Worm (Caenorhabditis elegans) whole organism, mixed stage, embryonic: ENCODE measurements around the gene Y77E11A.8.

Experiments
- M03D4.4 ChIP-seq: sonication (generic microtip); optimal IDR thresholded peaks from 2 replicates; lab custom pipeline; 2017; ENCODE audit warnings: mild to moderate bottlenecking, missing genetic modification characterization, missing compliant biosample characterization
- bed-3 ChIP-seq: fragments of 200-800 bp; sonication (Bioruptor generic); optimal IDR thresholded peaks from 3 replicates; lab custom pipeline; 2018; ENCODE audit warnings: mild to moderate bottlenecking, missing genetic modification characterization, moderate library complexity, missing compliant biosample characterization
- blmp-1 ChIP-seq: fragments of 150-350 bp; optimal IDR thresholded peaks from 2 replicates; lab custom pipeline; 2014; ENCODE audit warnings: missing biosample characterization, missing genetic modification characterization
- ceh-39 ChIP-seq: fragments of 150-350 bp; optimal IDR thresholded peaks from 2 replicates; lab custom pipeline; 2014; ENCODE audit warnings: missing biosample characterization, missing genetic modification characterization
- ceh-43 ChIP-seq: fragments of 200-800 bp; sonication (Bioruptor generic); optimal IDR thresholded peaks from 2 replicates; lab custom pipeline; 2018; ENCODE audit warnings: mild to moderate bottlenecking, missing genetic modification characterization, moderate library complexity, missing compliant biosample characterization
- ceh-83 ChIP-seq: fragments of 200-800 bp; sonication (Bioruptor generic); optimal IDR thresholded peaks from 2 replicates; lab custom pipeline; 2018; ENCODE audit warnings: mild to moderate bottlenecking, missing genetic modification characterization, missing compliant biosample characterization
- ces-1 ChIP-seq: fragments of 150-350 bp; optimal IDR thresholded peaks from 2 replicates; lab custom pipeline; 2014; ENCODE audit warnings: missing biosample characterization, missing genetic modification reagents, missing genetic modification characterization
- cnd-1 ChIP-seq: fragments of 200-800 bp; sonication (Bioruptor generic); optimal IDR thresholded peaks from 2 replicates; lab custom pipeline; 2018; ENCODE audit warnings: mild to moderate bottlenecking, missing genetic modification characterization, missing compliant biosample characterization
- drap-1 ChIP-seq: fragments of 200-800 bp; sonication (Bioruptor generic); optimal IDR thresholded peaks from 3 replicates; lab custom pipeline; 2018; ENCODE audit warnings: mild to moderate bottlenecking, missing genetic modification characterization, missing compliant biosample characterization
- elt-1 ChIP-seq: sonication (generic microtip); optimal IDR thresholded peaks from 2 replicates; lab custom pipeline; 2017; ENCODE audit warnings: missing genetic modification characterization, mild to moderate bottlenecking, missing compliant biosample characterization, antibody characterized with exemption, moderate library complexity, borderline replicate concordance; ENCODE audit not compliant: insufficient read depth
- elt-3 ChIP-seq: fragments of 150-350 bp; optimal IDR thresholded peaks from 2 replicates; lab custom pipeline; 2014; ENCODE audit warnings: missing biosample characterization, missing genetic modification characterization
- flh-1 ChIP-seq: fragments of 200-800 bp; sonication (Bioruptor generic); optimal IDR thresholded peaks from 2 replicates; lab custom pipeline; 2018; ENCODE audit warnings: mild to moderate bottlenecking, missing genetic modification characterization, moderate library complexity, missing compliant biosample characterization
- ham-2 ChIP-seq: fragments of 200-800 bp; sonication (Bioruptor generic); optimal IDR thresholded peaks from 2 replicates; lab custom pipeline; 2018; ENCODE audit warnings: mild to moderate bottlenecking, missing genetic modification characterization, missing compliant biosample characterization
- hlh-1 ChIP-seq: fragments of 150-350 bp; optimal IDR thresholded peaks from 2 replicates; lab custom pipeline; 2014; ENCODE audit warnings: missing biosample characterization, missing genetic modification reagents, missing genetic modification characterization
- lin-13 ChIP-seq: fragments of 150-350 bp; optimal IDR thresholded peaks from 2 replicates; lab custom pipeline; 2014; ENCODE audit warnings: missing biosample characterization, missing genetic modification characterization
- lin-32 ChIP-seq: fragments of 200-800 bp; sonication (Bioruptor generic); optimal IDR thresholded peaks from 2 replicates; lab custom pipeline; 2018; ENCODE audit warnings: mild to moderate bottlenecking, missing genetic modification characterization, missing compliant biosample characterization
- lsy-2 ChIP-seq: fragments of 150-350 bp; optimal IDR thresholded peaks from 2 replicates; lab custom pipeline; 2014; ENCODE audit warnings: missing biosample characterization, missing genetic modification characterization
- mep-1 ChIP-seq: fragments of 150-350 bp; optimal IDR thresholded peaks from 2 replicates; lab custom pipeline; 2017; ENCODE audit warnings: missing biosample characterization, missing genetic modification reagents, missing genetic modification characterization, inconsistent platforms
- mls-2 ChIP-seq: sonication (generic microtip); optimal IDR thresholded peaks from 2 replicates; lab custom pipeline; 2016; ENCODE audit warnings: mild to moderate bottlenecking, missing genetic modification characterization, moderate library complexity, missing compliant biosample characterization
- nhr-12 ChIP-seq: fragments of 150-350 bp; optimal IDR thresholded peaks from 2 replicates; lab custom pipeline; 2014; ENCODE audit warnings: missing biosample characterization, missing genetic modification characterization
- nhr-2 ChIP-seq: fragments of 150-350 bp; optimal IDR thresholded peaks from 2 replicates; lab custom pipeline; 2014; ENCODE audit warnings: missing biosample characterization, missing genetic modification characterization
- nhr-237 ChIP-seq: fragments of 150-350 bp; optimal IDR thresholded peaks from 2 replicates; lab custom pipeline; 2014; ENCODE audit warnings: missing biosample characterization, missing genetic modification characterization
- nhr-28 ChIP-seq: fragments of 150-350 bp; optimal IDR thresholded peaks from 2 replicates; lab custom pipeline; 2014; ENCODE audit warnings: missing biosample characterization, missing genetic modification characterization
- nhr-76 ChIP-seq: sonication (generic microtip); optimal IDR thresholded peaks from 2 replicates; lab custom pipeline; 2017; ENCODE audit warnings: missing biosample characterization, missing genetic modification characterization
- pha-4 ChIP-seq: fragments of 150-350 bp; optimal IDR thresholded peaks from 2 replicates; lab custom pipeline; 2018; ENCODE audit warnings: missing biosample characterization, missing genetic modification reagents, missing genetic modification characterization
- sem-2 ChIP-seq: fragments of 200-800 bp; sonication (Bioruptor generic); optimal IDR thresholded peaks from 2 replicates; lab custom pipeline; 2018; ENCODE audit warnings: mild to moderate bottlenecking, missing genetic modification characterization, missing compliant biosample characterization
- snpc-4 ChIP-seq: fragments of 150-350 bp; optimal IDR thresholded peaks from 2 replicates; lab custom pipeline; 2014; ENCODE audit warnings: missing biosample characterization, missing genetic modification characterization
- sptf-1 ChIP-seq: sonication (generic microtip); optimal IDR thresholded peaks from 2 replicates; lab custom pipeline; 2017; ENCODE audit warnings: mild to moderate bottlenecking, missing genetic modification characterization, moderate library complexity, missing compliant biosample characterization
- unc-120 ChIP-seq: sonication (generic microtip); optimal IDR thresholded peaks from 2 replicates; lab custom pipeline; 2017; ENCODE audit warnings: missing genetic modification characterization, missing compliant biosample characterization; ENCODE audit not compliant: poor library complexity, severe bottlenecking
- unc-39 ChIP-seq: fragments of 150-350 bp; optimal IDR thresholded peaks from 2 replicates; lab custom pipeline; 2014; ENCODE audit warnings: missing biosample characterization, missing genetic modification characterization
- unc-62 ChIP-seq: fragments of 150-350 bp; optimal IDR thresholded peaks from 2 replicates; lab custom pipeline; 2014; ENCODE audit warnings: missing biosample characterization, missing genetic modification reagents, missing genetic modification characterization
- ztf-11 ChIP-seq: fragments of 150-350 bp; optimal IDR thresholded peaks from 2 replicates; lab custom pipeline; 2014; ENCODE audit warnings: missing biosample characterization, missing genetic modification characterization

Gene Y77E11A.8

ce11 chrIV:1460686-1461085 is 35.8 kb upstream of the Y77E11A.8 start, which contains the start of gene col-106:
TSS of gene col-106 (minus strand) at chrIV:1460786.
- TF ChIP-seq ceh-43 (GFP tag; lab: Kevin White, UChicago) (no peak), unc-39 (tag; lab: Kevin White, UChicago) (no peak), ces-1 (GFP tag; lab: Kevin White, UChicago) (no peak), ceh-83 (GFP tag; lab: Kevin White, UChicago) (no peak), hlh-1 (tag; lab: Kevin White, UChicago) (no peak), ceh-39 (tag; lab: Kevin White, UChicago) (no peak), bed-3 (GFP tag; lab: Kevin White, UChicago) (no peak), cnd-1 (tag; lab: Kevin White, UChicago) (no peak), lin-32 (GFP tag; lab: Kevin White, UChicago) (no peak), blmp-1 (tag; lab: Kevin White, UChicago) (no peak), lsy-2 (no peak), nhr-2 (tag; lab: Kevin White, UChicago) (no peak), nhr-237 (no peak), mep-1 (no peak), sem-2 (GFP tag; lab: Kevin White, UChicago) (no peak), drap-1 (GFP tag; lab: Kevin White, UChicago) (no peak)

ce11 chrIV:1459826-1460489 is 35.1 kb upstream of the Y77E11A.8 start:
- TF ChIP-seq ceh-83 (GFP tag; lab: Kevin White, UChicago) (no peak), elt-3 (tag; lab: Kevin White, UChicago) (no peak), mep-1 (no peak), drap-1 (GFP tag; lab: Kevin White, UChicago) (no peak), snpc-4 (tag; lab: Kevin White, UChicago) (no peak), ztf-11 (tag; lab: Kevin White, UChicago) (no peak), hlh-1 (tag; lab: Kevin White, UChicago) (no peak), cnd-1 (tag; lab: Kevin White, UChicago) (no peak), unc-62 (GFP tag; lab: Kevin White, UChicago) (no peak), bed-3 (GFP tag; lab: Kevin White, UChicago) (no peak), unc-39 (tag; lab: Kevin White, UChicago) (no peak), ces-1 (GFP tag; lab: Kevin White, UChicago) (no peak), pha-4 (tag; lab: Kevin White, UChicago) (no peak), elt-1 (no peak), nhr-76 (tag; lab: Kevin White, UChicago) (no peak), nhr-12 (no peak), sem-2 (GFP tag; lab: Kevin White, UChicago) (no peak), unc-120 (no peak), mls-2 (tag; lab: Kevin White, UChicago) (no peak), flh-1 (GFP tag; lab: Kevin White, UChicago) (no peak)

ce11 chrIV:1459419-1459818 is 34.6 kb upstream of the Y77E11A.8 start:
- no peak for TF ChIP-seq unc-39 (tag; lab: Kevin White, UChicago)

ce11 chrIV:1458192-1458591 is 33.3 kb upstream of the Y77E11A.8 start:
- TF ChIP-seq nhr-237 (no peak), elt-3 (tag; lab: Kevin White, UChicago) (no peak), bed-3 (GFP tag; lab: Kevin White, UChicago) (no peak), ham-2 (GFP tag; lab: Kevin White, UChicago) (no peak), snpc-4 (tag; lab: Kevin White, UChicago) (no peak), sptf-1 (tag; lab: Kevin White, UChicago) (no peak), ztf-11 (tag; lab: Kevin White, UChicago) (no peak), drap-1 (GFP tag; lab: Kevin White, UChicago) (no peak), flh-1 (GFP tag; lab: Kevin White, UChicago) (no peak), nhr-28 (tag; lab: Kevin White, UChicago) (no peak), unc-62 (GFP tag; lab: Kevin White, UChicago) (no peak), blmp-1 (tag; lab: Kevin White, UChicago) (no peak), sem-2 (GFP tag; lab: Kevin White, UChicago) (no peak)

ce11 chrIV:1456775-1457174 is 31.9 kb upstream of the Y77E11A.8 start, which contains the start of gene nadk-1:
TSS of gene nadk-1 (plus strand) at chrIV:1457075.
- TF ChIP-seq M03D4.4 (no peak), lin-13 (tag; lab: Kevin White, UChicago) (no peak), elt-1 (no peak), nhr-76 (tag; lab: Kevin White, UChicago) (no peak), drap-1 (GFP tag; lab: Kevin White, UChicago) (no peak)
- TF ChIP-seq, all 35 proteins: peak for 0
